Worm (Caenorhabditis elegans) whole organism, mixed stage, embryonic: ENCODE data around the gene ska-3.

ENCODE experiments used
- M03D4.4 ChIP-seq: sonication (generic microtip); optimal IDR thresholded peaks from 2 replicates; lab custom pipeline; 2017; ENCODE audit warnings: mild to moderate bottlenecking, missing genetic modification characterization, missing compliant biosample characterization
- ces-1 ChIP-seq: fragments of 150-350 bp; optimal IDR thresholded peaks from 2 replicates; lab custom pipeline; 2014; ENCODE audit warnings: missing biosample characterization, missing genetic modification reagents, missing genetic modification characterization
- elt-3 ChIP-seq: fragments of 150-350 bp; optimal IDR thresholded peaks from 2 replicates; lab custom pipeline; 2014; ENCODE audit warnings: missing biosample characterization, missing genetic modification characterization
- lsy-2 ChIP-seq: fragments of 150-350 bp; optimal IDR thresholded peaks from 2 replicates; lab custom pipeline; 2014; ENCODE audit warnings: missing biosample characterization, missing genetic modification characterization
- mab-5 ChIP-seq: fragments of 150-350 bp; optimal IDR thresholded peaks from 2 replicates; lab custom pipeline; 2014; ENCODE audit warnings: missing biosample characterization, missing genetic modification characterization
- mep-1 ChIP-seq: fragments of 150-350 bp; optimal IDR thresholded peaks from 2 replicates; lab custom pipeline; 2017; ENCODE audit warnings: missing biosample characterization, missing genetic modification reagents, missing genetic modification characterization, inconsistent platforms
- mls-2 ChIP-seq: sonication (generic microtip); optimal IDR thresholded peaks from 2 replicates; lab custom pipeline; 2016; ENCODE audit warnings: mild to moderate bottlenecking, missing genetic modification characterization, moderate library complexity, missing compliant biosample characterization
- nhr-237 ChIP-seq: fragments of 150-350 bp; optimal IDR thresholded peaks from 2 replicates; lab custom pipeline; 2014; ENCODE audit warnings: missing biosample characterization, missing genetic modification characterization
- nhr-28 ChIP-seq: fragments of 150-350 bp; optimal IDR thresholded peaks from 2 replicates; lab custom pipeline; 2014; ENCODE audit warnings: missing biosample characterization, missing genetic modification characterization
- nhr-76 ChIP-seq: sonication (generic microtip); optimal IDR thresholded peaks from 2 replicates; lab custom pipeline; 2017; ENCODE audit warnings: missing biosample characterization, missing genetic modification characterization
- pha-4 ChIP-seq: fragments of 150-350 bp; optimal IDR thresholded peaks from 2 replicates; lab custom pipeline; 2018; ENCODE audit warnings: missing biosample characterization, missing genetic modification reagents, missing genetic modification characterization
- snpc-4 ChIP-seq: fragments of 150-350 bp; optimal IDR thresholded peaks from 2 replicates; lab custom pipeline; 2014; ENCODE audit warnings: missing biosample characterization, missing genetic modification characterization
- unc-62 ChIP-seq: fragments of 150-350 bp; optimal IDR thresholded peaks from 2 replicates; lab custom pipeline; 2014; ENCODE audit warnings: missing biosample characterization, missing genetic modification reagents, missing genetic modification characterization

DNA sequence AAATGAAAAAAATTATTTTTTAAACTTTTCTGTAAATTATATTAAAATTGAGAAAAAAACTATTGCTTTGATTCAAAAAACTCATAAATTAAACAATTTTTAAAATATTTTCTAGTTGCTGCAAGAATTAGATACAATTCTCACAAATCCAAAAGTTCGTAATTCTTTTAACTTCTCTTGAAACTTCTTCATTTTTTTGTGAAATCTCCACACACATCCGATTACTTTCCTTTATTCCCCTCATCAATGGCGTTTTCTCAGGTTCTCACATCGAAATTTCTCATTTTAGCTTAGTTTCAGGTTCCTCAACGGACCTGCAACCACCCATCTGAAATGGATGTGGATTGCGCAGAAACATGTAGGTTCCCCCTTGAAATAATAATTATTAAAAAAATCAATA, 43.7 kb upstream of the ska-3 start, which contains the start of gene wrm-1:
- no peak for TF ChIP-seq mls-2 (tag; lab: Kevin White, UChicago)
- no peak for TF ChIP-seq nhr-76
- no peak for TF ChIP-seq lsy-2 (tag; lab: Kevin White, UChicago)
- TF ChIP-seq snpc-4 (tag; lab: Kevin White, UChicago): no peak
- no peak for TF ChIP-seq unc-62 (GFP tag; lab: Kevin White, UChicago)
- TF ChIP-seq elt-3: no peak
- no peak for TF ChIP-seq nhr-28 (tag; lab: Kevin White, UChicago)
- no peak for TF ChIP-seq mab-5 (tag; lab: Kevin White, UChicago)
- TF ChIP-seq mep-1 (tag; lab: Kevin White, UChicago): no peak
- TF ChIP-seq pha-4 (tag; lab: Kevin White, UChicago): no peak
- TF ChIP-seq ces-1 (GFP tag; lab: Kevin White, UChicago): no peak
- TF ChIP-seq nhr-237 (tag; lab: Kevin White, UChicago): no peak
- no peak for TF ChIP-seq M03D4.4 (tag; lab: Kevin White, UChicago)
